Worm (Caenorhabditis elegans) whole organism, L1 larva: ENCODE data around the gene W08E12.7.

ENCODE experiments used
- C16A3.4 ChIP-seq: fragments of 150-350 bp; optimal IDR thresholded peaks from 2 replicates; lab custom pipeline; 2014; ENCODE audit warnings: missing biosample characterization, missing genetic modification characterization
- dpl-1 ChIP-seq, 3 experiments: fragments of 150-350 bp in 2 of 3; sonication (generic microtip) in 1 of 3; optimal IDR thresholded peaks; 2 replicates each; lab custom pipeline; 2014 to 2017; ENCODE audit warnings: missing biosample characterization in 3 of 3, missing genetic modification characterization in 3 of 3, missing genetic modification reagents in 3 of 3
- egl-13 ChIP-seq: sonication (generic microtip); optimal IDR thresholded peaks from 2 replicates; lab custom pipeline; 2016; ENCODE audit warnings: missing genotype, missing genetic modification reagents, missing genetic modification characterization, missing compliant biosample characterization
- elt-2 ChIP-seq: sonication (generic microtip); optimal IDR thresholded peaks from 2 replicates; lab custom pipeline; 2016; ENCODE audit warnings: missing genetic modification characterization, mild to moderate bottlenecking, inconsistent platforms, missing compliant biosample characterization, missing genetic modification reagents
- fkh-10 ChIP-seq: sonication (generic microtip); optimal IDR thresholded peaks from 2 replicates; lab custom pipeline; 2017; ENCODE audit warnings: missing biosample characterization, missing genetic modification reagents, missing genetic modification characterization
- fkh-8 ChIP-seq: sonication (generic microtip); optimal IDR thresholded peaks from 2 replicates; lab custom pipeline; 2016; ENCODE audit warnings: mild to moderate bottlenecking, missing genetic modification characterization, missing compliant biosample characterization
- hpl-2 ChIP-seq: fragments of 150-350 bp; optimal IDR thresholded peaks from 2 replicates; lab custom pipeline; 2014; ENCODE audit warnings: missing biosample characterization, missing genetic modification reagents, missing genetic modification characterization
- lin-14 ChIP-seq: fragments of 200-800 bp; sonication (Bioruptor generic); optimal IDR thresholded peaks from 2 replicates; lab custom pipeline; 2018; ENCODE audit warnings: mild to moderate bottlenecking, missing genetic modification characterization, moderate library complexity, missing compliant biosample characterization
- lin-15B ChIP-seq: fragments of 150-350 bp; sonication (generic microtip); optimal IDR thresholded peaks from 3 replicates; lab custom pipeline; 2014; ENCODE audit warnings: missing biosample characterization, missing genetic modification characterization
- mdl-1 ChIP-seq, 2 experiments: fragments of 150-350 bp; optimal IDR thresholded peaks; 2 replicates each; lab custom pipeline; 2014 to 2017; ENCODE audit warnings: missing biosample characterization in 2 of 2, missing genetic modification characterization in 2 of 2, inconsistent platforms in 1 of 2
- mep-1 ChIP-seq: fragments of 150-350 bp; optimal IDR thresholded peaks from 2 replicates; lab custom pipeline; 2014; ENCODE audit warnings: missing biosample characterization, missing genetic modification characterization
- nhr-28 ChIP-seq: fragments of 150-350 bp; optimal IDR thresholded peaks from 2 replicates; lab custom pipeline; 2014; ENCODE audit warnings: missing biosample characterization, missing genetic modification characterization
- nhr-76 ChIP-seq: sonication (generic microtip); optimal IDR thresholded peaks from 2 replicates; lab custom pipeline; 2017; ENCODE audit warnings: missing biosample characterization, missing genetic modification characterization
- nhr-85 ChIP-seq: sonication (generic microtip); peaks from one replicate; lab custom pipeline; 2016; ENCODE audit warnings: missing genetic modification characterization, inconsistent platforms, missing compliant biosample characterization
- nhr-90 ChIP-seq: sonication (generic microtip); optimal IDR thresholded peaks from 2 replicates; lab custom pipeline; 2016; ENCODE audit warnings: mild to moderate bottlenecking, missing genetic modification characterization, missing compliant biosample characterization; ENCODE audit not compliant: poor library complexity
- pax-3 ChIP-seq: fragments of 200-800 bp; sonication (Bioruptor generic); optimal IDR thresholded peaks from 2 replicates; lab custom pipeline; 2018; ENCODE audit warnings: mild to moderate bottlenecking, missing genetic modification characterization, moderate library complexity, missing compliant biosample characterization
- unc-30 ChIP-seq: sonication (generic microtip); optimal IDR thresholded peaks from 2 replicates; lab custom pipeline; 2017; ENCODE audit warnings: missing biosample characterization, missing genetic modification characterization

Gene W08E12.7

DNA sequence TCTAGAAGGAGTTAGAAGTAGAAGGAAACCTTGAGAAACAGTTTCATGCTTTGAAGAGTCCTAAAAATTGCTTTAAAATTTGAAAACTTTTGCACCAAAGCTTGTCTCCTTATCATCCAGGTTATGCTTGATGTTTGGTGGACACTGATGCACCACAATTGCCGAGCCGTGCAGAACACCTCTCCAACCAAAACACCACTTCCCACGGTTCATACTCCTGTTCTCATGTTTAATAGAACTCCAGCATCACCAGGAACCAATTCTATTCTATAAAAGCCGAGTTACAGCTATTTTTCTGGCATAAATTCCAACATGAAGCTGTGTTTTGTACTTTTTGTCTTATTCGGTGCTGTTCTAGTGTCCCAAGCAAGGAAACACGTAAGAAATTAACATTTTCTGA is 46.2 kb downstream of the W08E12.7 start, which contains the start of gene F42A6.2:
Gene F42A6.2, plus strand, starts transcription at position 301 of the 400 bp plus-strand sequence.
- TF ChIP-seq nhr-85 (tag; lab: Kevin White, UChicago) = no peak
- TF ChIP-seq fkh-10 = no peak
- TF ChIP-seq mdl-1 (tag; optimal IDR thresholded peaks at IDR 0.05; lab: Kevin White, UChicago) = no peak
- no peak for TF ChIP-seq egl-13 (tag; lab: Kevin White, UChicago)
- no peak for TF ChIP-seq nhr-28 (tag; lab: Kevin White, UChicago)
- no peak for TF ChIP-seq lin-15B (tag; lab: Kevin White, UChicago)
- no peak for TF ChIP-seq hpl-2 (GFP tag; lab: Kevin White, UChicago)
- TF ChIP-seq mep-1 = no peak
- no peak for TF ChIP-seq C16A3.4 (tag; lab: Kevin White, UChicago)
- no peak for TF ChIP-seq dpl-1 (GFP tag; optimal IDR thresholded peaks at IDR 0.05; lab: Kevin White, UChicago)
- TF ChIP-seq nhr-90 (tag; lab: Kevin White, UChicago) = no peak
- TF ChIP-seq elt-2 = no peak
- TF ChIP-seq pax-3 (tag; lab: Kevin White, UChicago) = no peak
- TF ChIP-seq lin-14 (GFP tag; lab: Kevin White, UChicago) = no peak
- TF ChIP-seq nhr-76 = no peak

DNA sequence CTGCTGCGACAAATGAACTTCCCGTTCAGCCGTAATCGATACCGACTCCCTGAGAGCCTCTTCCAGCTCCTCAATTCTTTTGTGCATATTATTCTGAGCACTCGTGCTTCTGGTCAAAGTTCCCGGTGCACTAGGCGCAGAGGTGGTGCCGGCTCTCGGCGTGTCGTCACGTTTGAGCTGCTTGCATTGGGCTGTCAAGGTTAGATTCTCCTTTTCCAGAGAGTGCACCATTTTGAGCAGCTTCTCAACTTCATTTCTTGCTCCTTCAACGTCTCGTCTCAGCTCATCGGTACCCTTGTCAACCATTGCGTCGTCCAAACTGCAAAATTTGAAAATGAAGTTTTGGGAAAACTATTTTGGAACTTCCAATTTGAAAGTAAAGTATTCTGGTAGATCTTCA is 50.5 kb downstream of the W08E12.7 start:
- TF ChIP-seq unc-30 (tag; lab: Kevin White, UChicago) (no peak), fkh-8 (tag; lab: Kevin White, UChicago) (no peak)
- TF ChIP-seq, all 84 proteins: peak for 0
